Worm (Caenorhabditis elegans) whole organism, L4 larva: ENCODE results near the gene frm-2.

ENCODE experiments used
- fkh-10 ChIP-seq: fragments of 150-350 bp; optimal IDR thresholded peaks from 2 replicates; lab custom pipeline; 2014; ENCODE audit warnings: missing biosample characterization, missing genetic modification reagents, missing genetic modification characterization
- jun-1 ChIP-seq: fragments of 150-350 bp; optimal IDR thresholded peaks from 2 replicates; lab custom pipeline; 2014; ENCODE audit warnings: missing biosample characterization, missing genetic modification reagents, missing genetic modification characterization
- lsy-2 ChIP-seq, 2 experiments: fragments of 150-350 bp in 1 of 2; sonication (generic microtip) in 1 of 2; optimal IDR thresholded peaks; 2 replicates each; lab custom pipeline; 2014 to 2017; ENCODE audit warnings: missing biosample characterization in 2 of 2, missing genetic modification characterization in 2 of 2
- mdl-1 ChIP-seq, 2 experiments: fragments of 150-350 bp in 1 of 2; sonication (generic microtip) in 1 of 2; optimal IDR thresholded peaks; 2 replicates each; lab custom pipeline; 2014 to 2017; ENCODE audit warnings: missing biosample characterization in 2 of 2, missing genetic modification characterization in 2 of 2
- mdt-29 ChIP-seq: fragments of 200-800 bp; sonication (Bioruptor generic); IDR thresholded peaks from 2 replicates; pipeline ENCODE4 v1.3.6; 2022; ENCODE audit warnings: missing genetic modification reagents, missing genetic modification characterization, missing compliant biosample characterization
- nhr-11 ChIP-seq: fragments of 150-350 bp; optimal IDR thresholded peaks from 2 replicates; lab custom pipeline; 2014; ENCODE audit warnings: missing biosample characterization, missing genetic modification characterization
- nhr-28 ChIP-seq: fragments of 150-350 bp; optimal IDR thresholded peaks from 2 replicates; lab custom pipeline; 2014; ENCODE audit warnings: missing biosample characterization, missing genetic modification characterization
- snpc-1.2 ChIP-seq: fragments of 200-800 bp; sonication (Bioruptor generic); IDR thresholded peaks from 2 replicates; pipeline ENCODE4 v1.3.6; 2022; ENCODE audit warnings: missing genetic modification reagents, missing genetic modification characterization, missing compliant biosample characterization
- unc-130 ChIP-seq: sonication (generic microtip); optimal IDR thresholded peaks from 2 replicates; lab custom pipeline; 2016; ENCODE audit warnings: missing genetic modification reagents, missing genetic modification characterization, missing compliant biosample characterization
- zag-1 ChIP-seq: fragments of 150-350 bp; optimal IDR thresholded peaks from 2 replicates; lab custom pipeline; 2014; ENCODE audit warnings: missing biosample characterization, missing genetic modification characterization

DNA sequence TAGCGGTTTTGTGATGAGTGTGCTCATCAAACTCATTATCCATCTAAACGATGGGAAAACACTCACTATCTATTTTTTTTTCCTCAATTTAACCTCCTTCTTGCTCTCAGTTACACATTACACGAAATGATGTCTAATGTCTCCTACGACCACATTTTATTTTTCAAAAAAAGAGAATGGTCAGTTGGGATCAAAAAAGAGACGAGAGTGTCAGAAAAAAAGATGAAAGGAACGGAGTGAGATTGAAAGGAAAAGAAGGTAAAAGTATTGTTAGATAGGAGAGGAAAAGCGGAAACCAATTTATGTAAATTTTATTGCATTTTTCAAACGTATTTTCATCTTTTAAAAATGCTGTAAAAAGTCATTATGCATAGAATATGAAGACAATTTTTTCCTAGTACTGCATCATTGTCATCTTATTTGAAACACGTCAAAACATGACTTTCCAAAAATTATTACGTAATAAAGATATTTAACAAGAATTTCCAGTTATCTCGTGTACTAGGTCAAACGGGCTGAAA lies 47.7 kb downstream of the frm-2 start:
- TF ChIP-seq snpc-1.2 (GFP tag; lab: Robert Waterston, UW) (no peak), mdl-1 (tag; optimal IDR thresholded peaks at IDR 0.05; lab: Kevin White, UChicago) (no peak), zag-1 (tag; lab: Kevin White, UChicago) (no peak), lsy-2 (tag; optimal IDR thresholded peaks at IDR 0.05; lab: Kevin White, UChicago) (no peak), jun-1 (tag; lab: Kevin White, UChicago) (no peak), mdt-29 (GFP tag; lab: Robert Waterston, UW) (no peak), unc-130 (GFP tag; lab: Kevin White, UChicago) (no peak), nhr-11 (tag; lab: Kevin White, UChicago) (no peak), nhr-28 (tag; lab: Kevin White, UChicago) (no peak), fkh-10 (GFP tag; lab: Kevin White, UChicago) (peak; percentile 59)
